Worm (Caenorhabditis elegans) whole organism, L4 larva: ENCODE results near the gene gcy-12.
A peak's percentile ranks its signal among the peaks of the same experiment; 100 is the strongest.

ENCODE experiments used
- D1046.2 ChIP-seq: fragments of 200-800 bp; sonication (Bioruptor generic); IDR thresholded peaks from 2 replicates; pipeline ENCODE4 v1.3.6; 2022; ENCODE audit warnings: missing genetic modification characterization, missing compliant biosample characterization
- F37D6.2 ChIP-seq: sonication (generic microtip); optimal IDR thresholded peaks from 2 replicates; lab custom pipeline; 2016; ENCODE audit warnings: mild to moderate bottlenecking, missing genetic modification characterization, missing compliant biosample characterization
- T20F7.1 ChIP-seq: fragments of 200-800 bp; sonication (Bioruptor generic); optimal IDR thresholded peaks from 2 replicates; lab custom pipeline; 2018; ENCODE audit warnings: mild to moderate bottlenecking, missing genetic modification characterization, missing compliant biosample characterization
- Y48G9A.11 ChIP-seq: fragments of 200-800 bp; sonication (Bioruptor generic); IDR thresholded peaks from 2 replicates; pipeline ENCODE4 v1.3.6; 2022; ENCODE audit warnings: missing genetic modification reagents, missing genetic modification characterization, missing compliant biosample characterization
- ZK337.2 ChIP-seq: fragments of 200-800 bp; sonication (Bioruptor generic); IDR thresholded peaks from 2 replicates; pipeline ENCODE4 v1.3.6; 2022; ENCODE audit warnings: missing genetic modification reagents, missing genetic modification characterization, missing compliant biosample characterization
- aha-1 ChIP-seq: fragments of 150-350 bp; peaks from one replicate; lab custom pipeline; 2014; ENCODE audit warnings: missing biosample characterization, missing genetic modification characterization
- ama-1 ChIP-seq: fragments of 150-350 bp; optimal IDR thresholded peaks from 2 replicates; lab custom pipeline; 2014; ENCODE audit warnings: inconsistent platforms, mixed read lengths
- attf-4 ChIP-seq: sonication (generic microtip); optimal IDR thresholded peaks from 3 replicates; lab custom pipeline; 2017; ENCODE audit warnings: missing biosample characterization, missing genetic modification characterization
- ceh-20 ChIP-seq: fragments of 200-800 bp; sonication (Bioruptor generic); IDR thresholded peaks from 2 replicates; pipeline ENCODE4 v1.3.6; 2022; ENCODE audit warnings: missing genetic modification reagents, missing genetic modification characterization, missing compliant biosample characterization
- ceh-44 ChIP-seq: fragments of 200-800 bp; sonication (Bioruptor generic); IDR thresholded peaks from 2 replicates; pipeline ENCODE4 v1.3.6; 2022; ENCODE audit warnings: missing genetic modification reagents, missing genetic modification characterization, missing compliant biosample characterization
- ceh-82 ChIP-seq: sonication (generic microtip); optimal IDR thresholded peaks from 2 replicates; lab custom pipeline; 2017; ENCODE audit warnings: missing biosample characterization, missing genetic modification characterization
- ces-1 ChIP-seq: fragments of 150-350 bp; sonication (generic microtip); optimal IDR thresholded peaks from 4 replicates; lab custom pipeline; 2014; ENCODE audit warnings: missing biosample characterization, missing genetic modification reagents, missing genetic modification characterization
- cey-2 ChIP-seq: sonication (generic microtip); optimal IDR thresholded peaks from 3 replicates; lab custom pipeline; 2017; ENCODE audit warnings: missing genetic modification characterization, mild to moderate bottlenecking, missing compliant biosample characterization, antibody characterized with exemption, borderline replicate concordance; ENCODE audit not compliant: insufficient read depth
- daf-16 ChIP-seq, 3 experiments: sonication (generic microtip); optimal IDR thresholded peaks; 2 replicates each; lab custom pipeline; 2016 to 2017; ENCODE audit warnings: missing genetic modification characterization in 3 of 3, missing genetic modification reagents in 3 of 3, mild to moderate bottlenecking in 2 of 3, missing compliant biosample characterization in 2 of 3, missing biosample characterization in 1 of 3, moderate library complexity in 1 of 3
- daf-8 ChIP-seq: fragments of 200-800 bp; sonication (Bioruptor generic); IDR thresholded peaks from 2 replicates; pipeline ENCODE4 v1.3.6; 2022; ENCODE audit warnings: missing genetic modification characterization, missing compliant biosample characterization
- dmd-6 ChIP-seq: fragments of 200-800 bp; sonication (Bioruptor generic); IDR thresholded peaks from 2 replicates; pipeline ENCODE4 v1.3.6; 2022; ENCODE audit warnings: missing genetic modification reagents, missing genetic modification characterization, missing compliant biosample characterization
- duxl-1 ChIP-seq: sonication (generic microtip); optimal IDR thresholded peaks from 2 replicates; lab custom pipeline; 2016; ENCODE audit warnings: mild to moderate bottlenecking, missing genetic modification characterization, moderate library complexity, missing compliant biosample characterization; ENCODE audit not compliant: poor library complexity
- dve-1 ChIP-seq: sonication (generic microtip); optimal IDR thresholded peaks from 2 replicates; lab custom pipeline; 2017; ENCODE audit warnings: antibody characterized with exemption, mild to moderate bottlenecking, missing genetic modification characterization, missing compliant biosample characterization; ENCODE audit not compliant: insufficient read depth
- fos-1 ChIP-seq: fragments of 150-350 bp; optimal IDR thresholded peaks from 2 replicates; lab custom pipeline; 2014; ENCODE audit warnings: missing biosample characterization, missing genetic modification characterization
- gei-8 ChIP-seq: fragments of 200-800 bp; sonication (Bioruptor generic); optimal IDR thresholded peaks from 2 replicates; lab custom pipeline; 2018; ENCODE audit warnings: mild to moderate bottlenecking, missing genetic modification characterization, missing compliant biosample characterization
- hif-1 ChIP-seq, 2 experiments: sonication (generic microtip); optimal IDR thresholded peaks; 2 replicates each; lab custom pipeline; 2016 to 2017; ENCODE audit warnings: missing compliant biosample characterization in 2 of 2, missing genetic modification characterization in 2 of 2, missing genetic modification reagents in 2 of 2, missing genotype in 2 of 2, mild to moderate bottlenecking in 1 of 2
- hlh-11 ChIP-seq: fragments of 200-800 bp; sonication (Bioruptor generic); optimal IDR thresholded peaks from 2 replicates; lab custom pipeline; 2018; ENCODE audit warnings: mild to moderate bottlenecking, missing genetic modification characterization, missing compliant biosample characterization
- hlh-30 ChIP-seq: sonication (generic microtip); optimal IDR thresholded peaks from 2 replicates; lab custom pipeline; 2017; ENCODE audit warnings: antibody characterized with exemption, mild to moderate bottlenecking, missing genetic modification characterization, missing compliant biosample characterization; ENCODE audit not compliant: insufficient read depth
- lin-1 ChIP-seq: fragments of 200-800 bp; sonication (Bioruptor generic); IDR thresholded peaks from 2 replicates; pipeline ENCODE4 v1.3.6; 2022; ENCODE audit warnings: missing genetic modification reagents, missing genetic modification characterization, missing compliant biosample characterization
- lin-38 ChIP-seq: fragments of 200-800 bp; sonication (Bioruptor generic); IDR thresholded peaks from 2 replicates; pipeline ENCODE4 v1.3.6; 2022; ENCODE audit warnings: missing genetic modification reagents, missing genetic modification characterization, missing compliant biosample characterization
- lin-39 ChIP-seq: fragments of 150-350 bp; optimal IDR thresholded peaks from 2 replicates; lab custom pipeline; 2014; ENCODE audit warnings: missing biosample characterization, missing genetic modification reagents, missing genetic modification characterization
- mdl-1 ChIP-seq, 2 experiments: fragments of 150-350 bp in 1 of 2; sonication (generic microtip) in 1 of 2; optimal IDR thresholded peaks; 2 replicates each; lab custom pipeline; 2014 to 2017; ENCODE audit warnings: missing biosample characterization in 2 of 2, missing genetic modification characterization in 2 of 2
- mdt-29 ChIP-seq: fragments of 200-800 bp; sonication (Bioruptor generic); IDR thresholded peaks from 2 replicates; pipeline ENCODE4 v1.3.6; 2022; ENCODE audit warnings: missing genetic modification reagents, missing genetic modification characterization, missing compliant biosample characterization
- mep-1 ChIP-seq: fragments of 150-350 bp; sonication (generic microtip); optimal IDR thresholded peaks from 3 replicates; lab custom pipeline; 2014; ENCODE audit warnings: missing biosample characterization, missing genetic modification characterization
- mes-2 ChIP-seq: sonication (generic microtip); optimal IDR thresholded peaks from 2 replicates; lab custom pipeline; 2016; ENCODE audit warnings: missing genotype, mild to moderate bottlenecking, missing genetic modification characterization, missing compliant biosample characterization; ENCODE audit not compliant: poor library complexity, severe bottlenecking
- mxl-3 ChIP-seq: fragments of 200-800 bp; sonication (Bioruptor generic); optimal IDR thresholded peaks from 2 replicates; lab custom pipeline; 2018; ENCODE audit warnings: mild to moderate bottlenecking, missing genetic modification characterization, missing compliant biosample characterization
- nhr-102 ChIP-seq: sonication (generic microtip); optimal IDR thresholded peaks from 2 replicates; lab custom pipeline; 2016; ENCODE audit warnings: mild to moderate bottlenecking, missing genetic modification characterization, moderate library complexity, missing compliant biosample characterization
- nhr-11 ChIP-seq: fragments of 150-350 bp; optimal IDR thresholded peaks from 2 replicates; lab custom pipeline; 2014; ENCODE audit warnings: missing biosample characterization, missing genetic modification characterization
- nhr-237 ChIP-seq: sonication (generic microtip); optimal IDR thresholded peaks from 2 replicates; lab custom pipeline; 2017; ENCODE audit warnings: missing biosample characterization, missing genetic modification characterization
- nhr-28 ChIP-seq: fragments of 150-350 bp; optimal IDR thresholded peaks from 2 replicates; lab custom pipeline; 2014; ENCODE audit warnings: missing biosample characterization, missing genetic modification characterization
- nhr-6 ChIP-seq: fragments of 150-350 bp; optimal IDR thresholded peaks from 2 replicates; lab custom pipeline; 2014; ENCODE audit warnings: missing biosample characterization, missing genetic modification characterization
- pha-4 ChIP-seq, 2 experiments: fragments of 150-350 bp in 1 of 2; fragments of 200-800 bp in 1 of 2; sonication (Bioruptor generic) in 1 of 2; IDR thresholded peaks in 1 of 2; optimal IDR thresholded peaks in 1 of 2; 2 replicates each; pipeline versions ENCODE4 v1.3.6 to Lab custom; 2014 to 2022; ENCODE audit warnings: missing genetic modification characterization in 2 of 2, missing genetic modification reagents in 2 of 2, missing biosample characterization in 1 of 2, missing compliant biosample characterization in 1 of 2
- pqm-1 ChIP-seq: sonication (generic microtip); optimal IDR thresholded peaks from 2 replicates; lab custom pipeline; 2017; ENCODE audit warnings: missing biosample characterization, missing genetic modification characterization
- rbr-2 ChIP-seq: sonication (generic microtip); optimal IDR thresholded peaks from 2 replicates; lab custom pipeline; 2016; ENCODE audit warnings: missing genotype, missing genetic modification characterization, missing compliant biosample characterization
- skn-1 ChIP-seq: fragments of 150-350 bp; optimal IDR thresholded peaks from 2 replicates; lab custom pipeline; 2014; ENCODE audit warnings: missing biosample characterization, missing genetic modification characterization
- snpc-4 ChIP-seq: fragments of 150-350 bp; optimal IDR thresholded peaks from 2 replicates; lab custom pipeline; 2014; ENCODE audit warnings: missing biosample characterization, missing genetic modification characterization
- unc-39 ChIP-seq: sonication (generic microtip); optimal IDR thresholded peaks from 2 replicates; lab custom pipeline; 2017; ENCODE audit warnings: missing biosample characterization, missing genetic modification characterization
- unc-62 ChIP-seq, 3 experiments: fragments of 150-350 bp in 1 of 3; sonication (generic microtip); optimal IDR thresholded peaks in 2 of 3; peaks in 1 of 3; 1 replicate in 1 of 3; 2 replicates in 2 of 3; lab custom pipeline; 2014 to 2017; ENCODE audit warnings: missing biosample characterization in 3 of 3, missing genetic modification characterization in 3 of 3, missing genetic modification reagents in 3 of 3, missing genotype in 1 of 3
- zfp-2 ChIP-seq: sonication (generic microtip); optimal IDR thresholded peaks from 2 replicates; lab custom pipeline; 2016; ENCODE audit warnings: mild to moderate bottlenecking, missing genetic modification characterization, missing compliant biosample characterization

The gcy-12 gene

ce11 chrII:5331677-5332303, 19.9 kb downstream of the gcy-12 start (continued):
- TF ChIP-seq dmd-6: peak; percentile 26; the same call in 1 of the 2 replicates
- TF ChIP-seq nhr-28 (tag; lab: Kevin White, UChicago): peak; percentile 52
- TF ChIP-seq F37D6.2: no peak
- no peak for TF ChIP-seq daf-8 (GFP tag; lab: Robert Waterston, UW)
- TF ChIP-seq snpc-4: no peak
- TF ChIP-seq ceh-82: no peak
- TF ChIP-seq mes-2: no peak
- no peak for TF ChIP-seq ces-1 (GFP tag; lab: Kevin White, UChicago)
- no peak for TF ChIP-seq ZK337.2
- TF ChIP-seq nhr-11 (tag; lab: Kevin White, UChicago): peak; percentile 52

- TF ChIP-seq unc-62 (GFP tag; optimal IDR thresholded peaks at IDR 0.05 in 1 of 2; lab: Kevin White, UChicago) (peak in 1 of 2 experiments; percentile 96), unc-62 (tag; optimal IDR thresholded peaks at IDR 0.05; lab: Kevin White, UChicago) (no peak), nhr-237 (tag; lab: Kevin White, UChicago) (no peak), Y48G9A.11 (GFP tag; lab: Robert Waterston, UW) (no peak), gei-8 (GFP tag; lab: Kevin White, UChicago) (no peak), skn-1 (tag; lab: Kevin White, UChicago) (no peak), mep-1 (tag; lab: Kevin White, UChicago) (no peak), D1046.2 (GFP tag; lab: Robert Waterston, UW) (no peak), lin-1 (no peak), dve-1 (tag; lab: Kevin White, UChicago) (peak; percentile 21), hlh-11 (tag; lab: Kevin White, UChicago) (peak; percentile 2), mdl-1 (tag; optimal IDR thresholded peaks at IDR 0.05; lab: Kevin White, UChicago) (peak; percentile 35 to 37), pha-4 (GFP tag; IDR thresholded peaks at IDR 0.05; lab: Robert Waterston, UW) (no peak), pha-4 (tag; optimal IDR thresholded peaks at IDR 0.05; lab: Kevin White, UChicago) (peak; percentile 5), unc-39 (no peak), lin-38 (GFP tag; lab: Robert Waterston, UW) (no peak), dmd-6 (peak; percentile 64), daf-16 (GFP tag; optimal IDR thresholded peaks at IDR 0.05; lab: Kevin White, UChicago) (no peak), daf-16 (tag; optimal IDR thresholded peaks at IDR 0.05; lab: Kevin White, UChicago) (no peak), mdt-29 (no peak), rbr-2 (tag; lab: Kevin White, UChicago) (no peak), nhr-6 (tag; lab: Kevin White, UChicago) (peak; percentile 62), hif-1 (tag; optimal IDR thresholded peaks at IDR 0.05; lab: Kevin White, UChicago) (peak in 1 of 2 experiments; percentile 9), fos-1 (tag; lab: Kevin White, UChicago) (peak; percentile 44), pqm-1 (peak; percentile 76), T20F7.1 (no peak), duxl-1 (peak; percentile 7), hlh-30 (peak; percentile 38), lin-39 (no peak)
- TF ChIP-seq, all 104 proteins: peak for 12
These were observed 20.7 kb downstream of the gcy-12 start for ce11 chrII:5332345-5333124.

- TF ChIP-seq ama-1 (lab: Kevin White, UChicago) (no peak), cey-2 (tag; lab: Kevin White, UChicago) (peak; percentile 6), ceh-20 (GFP tag; lab: Robert Waterston, UW) (no peak), daf-16 (GFP tag; optimal IDR thresholded peaks at IDR 0.05; lab: Kevin White, UChicago) (no peak), daf-16 (tag; optimal IDR thresholded peaks at IDR 0.05; lab: Kevin White, UChicago) (peak; percentile 78), nhr-28 (tag; lab: Kevin White, UChicago) (peak; percentile 11), mxl-3 (no peak), T20F7.1 (peak; percentile 27), aha-1 (tag; lab: Kevin White, UChicago) (peak; percentile 44), unc-62 (GFP tag; optimal IDR thresholded peaks at IDR 0.05 in 1 of 2; lab: Kevin White, UChicago) (no peak), unc-62 (tag; optimal IDR thresholded peaks at IDR 0.05; lab: Kevin White, UChicago) (no peak), lin-39 (no peak), unc-39 (no peak), ceh-44 (GFP tag; lab: Robert Waterston, UW) (no peak), attf-4 (no peak), nhr-102 (tag; lab: Kevin White, UChicago) (no peak), zfp-2 (no peak), hif-1 (tag; optimal IDR thresholded peaks at IDR 0.05; lab: Kevin White, UChicago) (no peak), F37D6.2 (no peak)
These were observed 21.9 kb downstream of the gcy-12 start for ce11 chrII:5333729-5334255.
